Fruit fly (Drosophila melanogaster): ENCODE data around the gene CG12206.
A peak's percentile ranks its signal among the peaks of the same experiment; 100 is the strongest.

CG12206 gene

DNA sequence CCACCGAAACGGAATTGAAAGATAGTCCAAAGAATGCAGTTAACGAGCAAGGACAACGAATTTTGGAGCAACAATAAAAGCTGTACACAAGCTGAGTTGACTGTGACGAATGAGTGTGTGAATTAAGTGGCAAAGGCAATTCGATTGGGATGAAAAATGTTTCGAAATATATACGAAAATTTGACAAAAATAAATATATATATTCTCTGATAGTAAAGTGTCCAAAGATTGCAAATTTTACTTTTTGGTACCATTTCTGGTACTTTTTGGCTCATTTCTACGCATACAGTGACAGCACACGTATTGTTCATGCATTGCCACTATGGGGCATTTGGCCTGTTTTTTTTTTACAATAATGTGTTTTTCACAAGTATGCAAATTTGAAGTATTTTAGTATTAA is 10.4 kb downstream of the CG12206 start, which contains the start of gene CG16781:
TSS of gene CG16781 (minus strand) at position 101 of the 400 bp plus-strand sequence.
- TF ChIP-seq CG13204 (GFP tag; optimal IDR thresholded peaks at IDR 0.05) (no peak), gl (tag; optimal IDR thresholded peaks at IDR 0.05) (no peak), CG14655 (GFP tag; optimal IDR thresholded peaks at IDR 0.05) (no peak)

DNA sequence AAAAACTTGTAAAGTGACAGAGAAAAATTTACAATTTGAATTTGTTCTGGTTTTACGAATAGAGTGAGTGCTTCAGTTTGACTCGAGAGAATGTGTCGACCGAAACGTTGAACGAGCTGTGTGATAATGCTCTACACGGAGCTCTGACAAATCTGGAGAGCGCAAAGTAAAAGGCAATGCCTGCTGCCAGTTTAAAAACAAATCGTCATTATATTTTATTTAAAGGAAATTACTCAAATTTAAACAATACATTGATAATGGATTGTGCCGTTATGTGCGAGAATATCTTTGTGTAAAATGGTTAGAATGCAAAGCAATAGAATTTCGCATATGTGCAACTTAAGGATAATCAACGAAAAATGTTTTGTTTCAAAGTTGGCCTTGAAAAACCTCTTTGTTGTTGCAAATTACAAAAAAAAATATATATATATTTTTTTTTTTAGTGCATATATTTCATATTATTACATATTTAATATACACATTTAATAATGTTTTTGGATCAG is 14.1 kb downstream of the CG12206 start, which contains the start of the genes CG16782 and CG10801:
TSS of gene CG16782 (minus strand) at position 101 of the 503 bp plus-strand sequence.
TSS of gene CG10801 (plus strand) at position 453 of the 503 bp plus-strand sequence.
- TF ChIP-seq Pif1A (GFP tag; optimal IDR thresholded peaks at IDR 0.05) = no peak
- TF ChIP-seq CG17806 (tag; optimal IDR thresholded peaks at IDR 0.05) = no peak
- TF ChIP-seq CG10348 (GFP tag; IDR thresholded peaks at IDR 0.05) = no peak
- no peak for TF ChIP-seq CG13204 (GFP tag; optimal IDR thresholded peaks at IDR 0.05)
- no peak for TF ChIP-seq gl (tag; optimal IDR thresholded peaks at IDR 0.05)
- no peak for TF ChIP-seq CG14655 (GFP tag; optimal IDR thresholded peaks at IDR 0.05)
- no peak for TF ChIP-seq EcR (GFP tag; optimal IDR thresholded peaks at IDR 0.05)
- TF ChIP-seq CG9948 (tag; optimal IDR thresholded peaks at IDR 0.05) = no peak
- TF ChIP-seq CG12605 (GFP tag; IDR thresholded peaks at IDR 0.05) = no peak
- TF ChIP-seq rn (GFP tag; IDR thresholded peaks at IDR 0.05) = no peak
- TF ChIP-seq fd96Ca (GFP tag; IDR thresholded peaks at IDR 0.05) = no peak
- TF ChIP-seq CG32121 (GFP tag; IDR thresholded peaks at IDR 0.05) = no peak
- TF ChIP-seq Pif1B (GFP tag; optimal IDR thresholded peaks at IDR 0.05) = no peak
- no peak for TF ChIP-seq CG34367 (tag; optimal IDR thresholded peaks at IDR 0.05)
- no peak for TF ChIP-seq Ets98B (GFP tag; IDR thresholded peaks at IDR 0.05)
- TF ChIP-seq CG8301 (tag; optimal IDR thresholded peaks at IDR 0.05) = no peak
- TF ChIP-seq D1 (tag; optimal IDR thresholded peaks at IDR 0.05) = no peak

DNA sequence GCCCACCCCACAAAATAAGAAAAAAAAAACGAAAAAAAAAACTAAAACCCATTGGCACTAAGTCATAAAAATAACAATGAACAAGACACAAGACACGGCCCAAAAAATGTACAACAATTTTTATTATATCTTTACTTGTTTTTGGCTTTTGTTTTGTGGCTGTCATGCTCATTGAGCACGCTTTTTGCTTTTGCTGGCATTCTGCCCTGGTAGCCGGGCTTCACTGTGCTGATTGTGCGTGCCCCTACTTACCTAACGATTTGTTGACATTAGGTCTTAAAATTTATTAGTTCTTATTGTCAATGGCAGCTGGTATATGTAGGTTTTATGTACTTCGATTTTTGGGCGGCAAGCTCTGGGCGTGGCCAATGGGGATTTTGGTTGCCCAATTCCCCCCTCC is 15.8 kb downstream of the CG12206 start:
- TF ChIP-seq CG13204 (GFP tag; optimal IDR thresholded peaks at IDR 0.05) (no peak), CG12605 (GFP tag; IDR thresholded peaks at IDR 0.05) (no peak), gl (tag; optimal IDR thresholded peaks at IDR 0.05) (no peak), EcR (GFP tag; optimal IDR thresholded peaks at IDR 0.05) (no peak), CG14655 (GFP tag; optimal IDR thresholded peaks at IDR 0.05) (no peak), CG17806 (tag; optimal IDR thresholded peaks at IDR 0.05) (no peak)

DNA sequence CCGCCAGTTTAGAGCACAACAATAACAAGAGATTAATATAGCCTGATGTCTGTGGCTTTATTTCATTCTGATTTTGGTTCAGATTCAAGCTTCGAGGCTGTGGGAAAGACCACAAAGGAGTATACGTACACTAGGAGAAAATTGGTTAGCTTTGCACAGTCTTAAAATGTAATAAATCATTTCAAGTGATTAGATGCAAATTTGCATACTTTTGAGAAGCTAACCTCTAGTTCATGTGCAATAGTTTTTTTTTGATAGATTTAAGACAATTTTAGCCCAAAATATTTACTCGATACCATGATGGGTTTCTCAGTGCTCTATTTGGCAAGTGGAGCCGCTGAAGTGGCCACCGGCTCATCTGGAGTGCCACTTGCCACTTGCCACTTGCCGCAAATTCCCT is 16.8 kb downstream of the CG12206 start:
- TF ChIP-seq rn (GFP tag; IDR thresholded peaks at IDR 0.05) (no peak), gl (tag; optimal IDR thresholded peaks at IDR 0.05) (no peak), Snoo (tag; optimal IDR thresholded peaks at IDR 0.05) (no peak), CG17806 (tag; optimal IDR thresholded peaks at IDR 0.05) (no peak), CG8301 (tag; optimal IDR thresholded peaks at IDR 0.05) (no peak), CG10348 (GFP tag; IDR thresholded peaks at IDR 0.05) (no peak), CG13204 (GFP tag; optimal IDR thresholded peaks at IDR 0.05) (no peak), Pif1B (GFP tag; optimal IDR thresholded peaks at IDR 0.05) (no peak), CG4496 (GFP tag; IDR thresholded peaks at IDR 0.05) (peak; percentile 49; the same call in 2 of the 3 replicates), CG9948 (tag; optimal IDR thresholded peaks at IDR 0.05) (no peak), CG15710 (tag; optimal IDR thresholded peaks at IDR 0.05) (no peak), CG32121 (GFP tag; IDR thresholded peaks at IDR 0.05) (peak; percentile 30; the same call in 1 of the 2 replicates), fd96Ca (GFP tag; IDR thresholded peaks at IDR 0.05) (no peak), Pif1A (GFP tag; optimal IDR thresholded peaks at IDR 0.05) (no peak), CG34367 (tag; optimal IDR thresholded peaks at IDR 0.05) (no peak), Ets98B (GFP tag; IDR thresholded peaks at IDR 0.05) (peak; percentile 29; the same call in 1 of the 2 replicates), D1 (tag; optimal IDR thresholded peaks at IDR 0.05) (no peak), CG8159 (tag; optimal IDR thresholded peaks at IDR 0.05) (no peak), CG12605 (GFP tag; IDR thresholded peaks at IDR 0.05) (no peak), EcR (GFP tag; optimal IDR thresholded peaks at IDR 0.05) (no peak), CG14655 (GFP tag; optimal IDR thresholded peaks at IDR 0.05) (peak; percentile 11)

DNA sequence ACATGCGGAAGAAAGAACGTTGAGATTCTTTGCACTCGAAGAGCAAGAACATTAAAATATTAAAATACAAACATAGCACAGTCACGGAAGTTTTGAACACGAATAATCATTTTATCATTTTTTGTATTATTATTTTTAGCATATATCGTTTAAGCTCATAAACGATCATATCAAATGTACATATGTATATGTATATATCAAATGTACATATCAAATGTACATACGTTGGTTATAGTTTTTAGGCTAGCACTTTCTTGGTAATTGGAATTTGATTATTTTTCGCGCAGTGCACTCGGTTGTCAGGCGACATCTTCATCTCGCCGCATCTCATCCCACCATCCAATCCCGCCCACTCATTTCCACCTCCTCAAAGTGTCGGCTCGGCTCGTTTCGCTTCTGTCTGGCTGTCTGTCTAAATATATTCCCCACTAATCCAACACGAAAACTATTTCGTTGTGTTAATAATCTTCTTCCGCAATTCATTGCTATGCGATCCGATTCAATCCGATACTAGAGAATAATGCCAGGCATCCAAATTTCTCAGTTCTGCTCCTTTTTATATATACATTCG is 18.8 kb downstream of the CG12206 start:
- TF ChIP-seq CG8159 (tag; optimal IDR thresholded peaks at IDR 0.05) = no peak
- peak; percentile 54 for TF ChIP-seq CG8301 (tag; optimal IDR thresholded peaks at IDR 0.05)
- TF ChIP-seq CG15710 (tag; optimal IDR thresholded peaks at IDR 0.05) = no peak
- TF ChIP-seq CG14655 (GFP tag; optimal IDR thresholded peaks at IDR 0.05) = peak; percentile 55
- TF ChIP-seq D1 (tag; optimal IDR thresholded peaks at IDR 0.05) = no peak
- TF ChIP-seq rn (GFP tag; IDR thresholded peaks at IDR 0.05) = no peak
- TF ChIP-seq CG12605 (GFP tag; IDR thresholded peaks at IDR 0.05) = no peak
- no peak for TF ChIP-seq Pif1A (GFP tag; optimal IDR thresholded peaks at IDR 0.05)
- TF ChIP-seq CG10348 (GFP tag; IDR thresholded peaks at IDR 0.05) = no peak
- 0 out of 2 replicates have a peak, but pooled peaks have one; percentile 12 for TF ChIP-seq CG32121 (GFP tag; IDR thresholded peaks at IDR 0.05)

DNA sequence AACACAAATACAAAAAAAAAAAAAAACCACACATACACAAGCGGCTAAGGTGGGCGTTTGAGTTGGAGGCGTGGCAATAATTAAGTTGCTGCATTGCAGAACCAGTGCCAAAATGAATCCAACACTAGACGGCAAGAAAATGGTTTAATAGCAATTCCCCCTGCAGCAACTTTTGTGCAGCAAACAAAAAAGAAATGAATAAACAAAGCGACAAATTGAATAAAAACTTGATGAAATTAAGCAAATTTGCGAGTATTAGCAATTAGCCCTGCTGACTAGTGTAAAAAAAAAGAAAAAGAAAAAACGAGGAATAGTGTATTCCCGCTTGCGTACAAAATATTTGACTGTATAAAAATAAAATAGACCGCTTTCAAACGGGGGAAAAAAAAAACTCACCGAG is 19.6 kb downstream of the CG12206 start:
- peak; percentile 74 for TF ChIP-seq CG12605 (GFP tag; IDR thresholded peaks at IDR 0.05)
- TF ChIP-seq Ets98B (GFP tag; IDR thresholded peaks at IDR 0.05) = peak; percentile 85
- TF ChIP-seq CG14655 (GFP tag; optimal IDR thresholded peaks at IDR 0.05) = peak; percentile 68
- peak; percentile 87 for TF ChIP-seq CG4496 (GFP tag; IDR thresholded peaks at IDR 0.05)
- peak; percentile 67 for TF ChIP-seq CG32121 (GFP tag; IDR thresholded peaks at IDR 0.05)
- no peak for TF ChIP-seq EcR (GFP tag; optimal IDR thresholded peaks at IDR 0.05)
- TF ChIP-seq CG8159 (tag; optimal IDR thresholded peaks at IDR 0.05) = no peak
- TF ChIP-seq Pif1A (GFP tag; optimal IDR thresholded peaks at IDR 0.05) = peak; percentile 33
- peak; percentile 30 for TF ChIP-seq Pif1B (GFP tag; optimal IDR thresholded peaks at IDR 0.05)
- TF ChIP-seq fd96Ca (GFP tag; IDR thresholded peaks at IDR 0.05) = peak; percentile 82
- peak; percentile 71 for TF ChIP-seq CG8301 (tag; optimal IDR thresholded peaks at IDR 0.05)
